Worm (Caenorhabditis elegans) whole organism, young adult: ENCODE measurements around the gene C44C10.7.

Experiments used
- B0035.1 ChIP-seq: sonication (generic microtip); optimal IDR thresholded peaks from 2 replicates; lab custom pipeline; 2016; ENCODE audit warnings: missing genetic modification characterization, mild to moderate bottlenecking, missing compliant biosample characterization, missing genotype, missing genetic modification reagents
- D2030.7 ChIP-seq: fragments of 200-800 bp; sonication (Bioruptor generic); IDR thresholded peaks from 2 replicates; pipeline ENCODE4 v1.3.6; 2022; ENCODE audit warnings: missing genetic modification reagents, missing genetic modification characterization, missing compliant biosample characterization
- F10E7.11 ChIP-seq: sonication (generic microtip); optimal IDR thresholded peaks from 2 replicates; lab custom pipeline; 2017; ENCODE audit warnings: mild to moderate bottlenecking, missing genetic modification characterization, moderate library complexity, missing compliant biosample characterization
- F22D6.2 ChIP-seq: sonication (generic microtip); optimal IDR thresholded peaks from 2 replicates; lab custom pipeline; 2016; ENCODE audit warnings: mild to moderate bottlenecking, missing genetic modification characterization, missing compliant biosample characterization
- F33H1.4 ChIP-seq: fragments of 200-800 bp; sonication (Bioruptor generic); IDR thresholded peaks from 2 replicates; pipeline ENCODE4 v1.3.6; 2022; ENCODE audit warnings: missing genetic modification reagents, missing genetic modification characterization, missing compliant biosample characterization
- F37B4.10 ChIP-seq: fragments of 200-800 bp; sonication (Bioruptor generic); IDR thresholded peaks from 2 replicates; pipeline ENCODE4 v1.3.6; 2022; ENCODE audit warnings: missing genetic modification characterization, missing compliant biosample characterization
- F39B2.1 ChIP-seq: fragments of 200-800 bp; sonication (Bioruptor generic); IDR thresholded peaks from 2 replicates; pipeline ENCODE4 v1.3.6; 2022; ENCODE audit warnings: missing genetic modification reagents, missing genetic modification characterization, missing compliant biosample characterization
- F57C9.4 ChIP-seq: sonication (generic microtip); optimal IDR thresholded peaks from 2 replicates; lab custom pipeline; 2017; ENCODE audit warnings: mild to moderate bottlenecking, missing genetic modification characterization, missing compliant biosample characterization
- Y53G8AR.9 ChIP-seq: fragments of 200-800 bp; sonication (Bioruptor generic); conservative IDR thresholded peaks from 2 replicates; pipeline ENCODE4 v1.3.6; 2022; ENCODE audit warnings: missing genetic modification reagents, missing genetic modification characterization, missing compliant biosample characterization
- Y56A3A.18 ChIP-seq: fragments of 200-800 bp; sonication (Bioruptor generic); IDR thresholded peaks from 2 replicates; pipeline ENCODE4 v1.3.6; 2022; ENCODE audit warnings: missing genetic modification reagents, missing genetic modification characterization, missing compliant biosample characterization
- Y67H2A.10 ChIP-seq: fragments of 200-800 bp; sonication (Bioruptor generic); conservative IDR thresholded peaks from 2 replicates; pipeline ENCODE4 v1.3.6; 2022; ENCODE audit warnings: missing genetic modification reagents, missing genetic modification characterization, missing compliant biosample characterization
- akir-1 ChIP-seq: fragments of 200-800 bp; sonication (Bioruptor generic); optimal IDR thresholded peaks from 2 replicates; lab custom pipeline; 2018; ENCODE audit warnings: mild to moderate bottlenecking, missing genetic modification characterization, moderate library complexity, missing compliant biosample characterization
- ama-1 ChIP-seq, 3 experiments: fragments of 150-350 bp in 1 of 3; sonication (generic microtip) in 2 of 3; optimal IDR thresholded peaks; 2 replicates each; lab custom pipeline; 2014 to 2018; ENCODE audit warnings: missing biosample characterization in 2 of 3, missing genetic modification characterization in 2 of 3, missing genetic modification reagents in 2 of 3
- athp-1 ChIP-seq: sonication (generic microtip); optimal IDR thresholded peaks from 2 replicates; lab custom pipeline; 2017; ENCODE audit warnings: mild to moderate bottlenecking, missing genetic modification characterization, missing compliant biosample characterization
- attf-5 ChIP-seq: fragments of 200-800 bp; sonication (Bioruptor generic); optimal IDR thresholded peaks from 2 replicates; lab custom pipeline; 2018; ENCODE audit warnings: mild to moderate bottlenecking, missing genetic modification characterization, missing compliant biosample characterization
- attf-6 ChIP-seq: fragments of 200-800 bp; sonication (Bioruptor generic); IDR thresholded peaks from 2 replicates; pipeline ENCODE4 v1.3.6; 2022; ENCODE audit warnings: missing genetic modification reagents, missing genetic modification characterization, missing compliant biosample characterization
- ceh-58 ChIP-seq: fragments of 200-800 bp; sonication (Bioruptor generic); IDR thresholded peaks from 2 replicates; pipeline ENCODE4 v1.3.6; 2022; ENCODE audit warnings: missing genetic modification characterization, missing compliant biosample characterization
- dox-1 ChIP-seq: fragments of 200-800 bp; sonication (Bioruptor generic); IDR thresholded peaks from 2 replicates; pipeline ENCODE4 v1.3.6; 2022; ENCODE audit warnings: missing genetic modification reagents, missing genetic modification characterization, missing compliant biosample characterization
- egl-44 ChIP-seq: fragments of 200-800 bp; sonication (Bioruptor generic); IDR thresholded peaks from 2 replicates; pipeline ENCODE4 v1.3.6; 2022; ENCODE audit warnings: missing genetic modification reagents, missing genetic modification characterization, missing compliant biosample characterization
- fkh-3 ChIP-seq: sonication (generic microtip); optimal IDR thresholded peaks from 2 replicates; lab custom pipeline; 2016; ENCODE audit warnings: mild to moderate bottlenecking, missing genetic modification characterization, missing compliant biosample characterization
- hlh-12 ChIP-seq: sonication (generic microtip); optimal IDR thresholded peaks from 2 replicates; lab custom pipeline; 2016; ENCODE audit warnings: missing genetic modification characterization, missing compliant biosample characterization
- hlh-26 ChIP-seq: fragments of 200-800 bp; sonication (Bioruptor generic); conservative IDR thresholded peaks from 2 replicates; pipeline ENCODE4 v1.3.6; 2022; ENCODE audit warnings: missing genetic modification reagents, missing genetic modification characterization, missing compliant biosample characterization
- hmg-20 ChIP-seq: fragments of 200-800 bp; sonication (Bioruptor generic); IDR thresholded peaks from 2 replicates; pipeline ENCODE4 v1.3.6; 2022; ENCODE audit warnings: missing genetic modification reagents, missing genetic modification characterization, missing compliant biosample characterization
- hsf-1 ChIP-seq: fragments of 200-800 bp; sonication (Bioruptor generic); IDR thresholded peaks from 2 replicates; pipeline ENCODE4 v1.3.6; 2022; ENCODE audit warnings: missing genetic modification reagents, missing genetic modification characterization, missing compliant biosample characterization
- let-526 ChIP-seq: fragments of 200-800 bp; sonication (Bioruptor generic); IDR thresholded peaks from 2 replicates; pipeline ENCODE4 v1.3.6; 2022; ENCODE audit warnings: missing genetic modification reagents, missing genetic modification characterization, missing compliant biosample characterization
- lir-1 ChIP-seq: fragments of 200-800 bp; sonication (Bioruptor generic); conservative IDR thresholded peaks from 2 replicates; pipeline ENCODE4 v1.3.6; 2022; ENCODE audit warnings: missing genetic modification reagents, missing genetic modification characterization, missing compliant biosample characterization
- lsl-1 ChIP-seq: fragments of 200-800 bp; sonication (Bioruptor generic); optimal IDR thresholded peaks from 2 replicates; lab custom pipeline; 2018; ENCODE audit warnings: mild to moderate bottlenecking, missing genetic modification characterization, moderate library complexity, missing compliant biosample characterization
- lsy-27 ChIP-seq: sonication (generic microtip); optimal IDR thresholded peaks from 2 replicates; lab custom pipeline; 2017; ENCODE audit warnings: missing genetic modification characterization, mild to moderate bottlenecking, missing compliant biosample characterization, antibody characterized with exemption, missing genotype, borderline replicate concordance; ENCODE audit not compliant: insufficient read depth
- madf-3 ChIP-seq: fragments of 200-800 bp; sonication (Bioruptor generic); IDR thresholded peaks from 2 replicates; pipeline ENCODE4 v1.3.6; 2022; ENCODE audit warnings: missing genetic modification reagents, missing genetic modification characterization, missing compliant biosample characterization
- madf-6 ChIP-seq: fragments of 200-800 bp; sonication (Bioruptor generic); IDR thresholded peaks from 2 replicates; pipeline ENCODE4 v1.3.6; 2022; ENCODE audit warnings: missing genetic modification reagents, missing genetic modification characterization, missing compliant biosample characterization
- madf-8 ChIP-seq: fragments of 200-800 bp; sonication (Bioruptor generic); conservative IDR thresholded peaks from 2 replicates; pipeline ENCODE4 v1.3.6; 2022; ENCODE audit warnings: missing genetic modification reagents, missing genetic modification characterization, missing compliant biosample characterization
- mxl-1 ChIP-seq: sonication (generic microtip); optimal IDR thresholded peaks from 2 replicates; lab custom pipeline; 2016; ENCODE audit warnings: missing genetic modification characterization, missing compliant biosample characterization
- nhr-179 ChIP-seq: sonication (generic microtip); optimal IDR thresholded peaks from 2 replicates; lab custom pipeline; 2016; ENCODE audit warnings: mild to moderate bottlenecking, missing genetic modification characterization, missing compliant biosample characterization
- pha-4 ChIP-seq: fragments of 150-350 bp; sonication (generic microtip); optimal IDR thresholded peaks from 2 replicates; lab custom pipeline; 2014; ENCODE audit warnings: missing biosample characterization, missing genetic modification reagents, missing genetic modification characterization
- rcor-1 ChIP-seq: fragments of 200-800 bp; sonication (Bioruptor generic); IDR thresholded peaks from 2 replicates; pipeline ENCODE4 v1.3.6; 2022; ENCODE audit warnings: missing genetic modification reagents, missing genetic modification characterization, missing compliant biosample characterization
- rec-8 ChIP-seq, 2 experiments: sonication (generic microtip); optimal IDR thresholded peaks; 2 replicates each; lab custom pipeline; 2016; ENCODE audit warnings: mild to moderate bottlenecking in 2 of 2, missing genetic modification characterization in 2 of 2, missing genetic modification reagents in 2 of 2, missing genotype in 2 of 2, missing biosample characterization in 1 of 2, missing compliant biosample characterization in 1 of 2, moderate library complexity in 1 of 2
- snpc-1.3 ChIP-seq: sonication (generic microtip); optimal IDR thresholded peaks from 2 replicates; lab custom pipeline; 2017; ENCODE audit warnings: missing genetic modification characterization, mild to moderate bottlenecking, missing compliant biosample characterization, antibody characterized with exemption, moderate library complexity, missing genotype, missing genetic modification reagents; ENCODE audit not compliant: insufficient read depth
- snpc-4 ChIP-seq, 5 experiments: fragments of 150-350 bp in 1 of 5; sonication (generic microtip) in 4 of 5; optimal IDR thresholded peaks; 2 replicates each; lab custom pipeline; 2014 to 2018; ENCODE audit warnings: missing genetic modification characterization in 5 of 5, missing biosample characterization in 3 of 5, antibody characterized with exemption in 2 of 5, mild to moderate bottlenecking in 2 of 5, missing compliant biosample characterization in 2 of 5, missing genotype in 2 of 5, moderate library complexity in 2 of 5, missing genetic modification reagents in 1 of 5
- unc-130 ChIP-seq: sonication (generic microtip); optimal IDR thresholded peaks from 2 replicates; lab custom pipeline; 2016; ENCODE audit warnings: missing genetic modification reagents, missing genetic modification characterization, missing compliant biosample characterization
- xnd-1 ChIP-seq: sonication (generic microtip); optimal IDR thresholded peaks from 2 replicates; lab custom pipeline; 2016; ENCODE audit warnings: missing genotype, missing genetic modification reagents, missing genetic modification characterization, missing compliant biosample characterization
- zim-3 ChIP-seq: sonication (generic microtip); optimal IDR thresholded peaks from 2 replicates; lab custom pipeline; 2017; ENCODE audit warnings: mild to moderate bottlenecking, missing genetic modification characterization, moderate library complexity, missing compliant biosample characterization
- ztf-25 ChIP-seq: fragments of 200-800 bp; sonication (Bioruptor generic); IDR thresholded peaks from 2 replicates; pipeline ENCODE4 v1.3.6; 2022; ENCODE audit warnings: missing genetic modification reagents, missing genetic modification characterization, missing compliant biosample characterization

The C44C10.7 gene

ce11 chrX:11641562-11641961 lies 46.5 kb downstream of the C44C10.7 start:
- TF ChIP-seq D2030.7 (GFP tag; lab: Robert Waterston, UW): no peak
- TF ChIP-seq ztf-25 (GFP tag; lab: Robert Waterston, UW): no peak
- no peak for TF ChIP-seq athp-1 (tag; lab: Kevin White, UChicago)
- TF ChIP-seq Y53G8AR.9: no peak
- no peak for TF ChIP-seq F33H1.4
- TF ChIP-seq rcor-1 (GFP tag; lab: Robert Waterston, UW): no peak
- TF ChIP-seq mxl-1 (tag; lab: Kevin White, UChicago): no peak
- TF ChIP-seq madf-8 (GFP tag; lab: Robert Waterston, UW): no peak
- no peak for TF ChIP-seq snpc-1.3
- no peak for TF ChIP-seq madf-6
- TF ChIP-seq zim-3: no peak
- TF ChIP-seq hsf-1 (GFP tag; lab: Robert Waterston, UW): no peak
- TF ChIP-seq, all 124 proteins: peak for 0

DNA sequence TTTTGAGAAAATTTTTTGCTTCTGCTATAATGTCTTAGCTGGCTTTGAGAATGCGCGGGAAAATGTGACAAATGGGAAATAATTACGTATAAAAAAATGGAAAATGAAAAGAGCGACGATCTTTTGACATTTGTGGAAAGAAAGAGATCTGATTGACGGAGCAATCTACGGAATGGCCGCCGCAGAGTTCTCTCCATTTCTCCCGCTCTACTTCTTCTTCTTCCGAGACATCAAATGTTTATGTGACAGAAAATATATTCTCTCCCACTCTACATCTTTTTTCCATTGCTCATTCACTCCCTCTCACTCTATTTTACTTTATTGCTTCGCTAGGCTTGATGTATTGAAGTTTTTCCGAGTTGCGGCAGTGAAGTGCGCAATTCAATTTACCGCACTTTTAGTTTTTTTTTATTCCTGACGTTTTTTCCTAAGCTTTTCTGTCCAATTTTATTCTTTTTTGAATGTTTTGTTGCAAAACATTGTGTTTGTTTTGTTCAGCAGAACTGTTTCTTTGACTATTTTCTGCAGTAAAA lies 47.5 kb downstream of the C44C10.7 start:
- no peak for TF ChIP-seq unc-130 (GFP tag; lab: Kevin White, UChicago)
- TF ChIP-seq xnd-1: no peak
- no peak for TF ChIP-seq madf-6
- no peak for TF ChIP-seq dox-1 (GFP tag; lab: Robert Waterston, UW)
- TF ChIP-seq snpc-4 (GFP tag; optimal IDR thresholded peaks at IDR 0.05; lab: Kevin White, UChicago): no peak
- no peak for TF ChIP-seq snpc-4 (tag; optimal IDR thresholded peaks at IDR 0.05; lab: Kevin White, UChicago)
- no peak for TF ChIP-seq lsy-27 (tag; lab: Kevin White, UChicago)

- TF ChIP-seq let-526 (GFP tag; lab: Robert Waterston, UW) (no peak), attf-5 (GFP tag; lab: Kevin White, UChicago) (no peak), ama-1 (optimal IDR thresholded peaks at IDR 0.05; lab: Kevin White, UChicago) (no peak), ama-1 (GFP tag; optimal IDR thresholded peaks at IDR 0.05; lab: Kevin White, UChicago) (no peak), hmg-20 (GFP tag; lab: Robert Waterston, UW) (no peak), akir-1 (GFP tag; lab: Kevin White, UChicago) (no peak), egl-44 (no peak), ceh-58 (GFP tag; lab: Robert Waterston, UW) (no peak), hlh-26 (GFP tag; lab: Robert Waterston, UW) (no peak), pha-4 (tag; lab: Kevin White, UChicago) (no peak), Y56A3A.18 (GFP tag; lab: Robert Waterston, UW) (no peak), madf-3 (GFP tag; lab: Robert Waterston, UW) (no peak), snpc-4 (GFP tag; optimal IDR thresholded peaks at IDR 0.05; lab: Kevin White, UChicago) (no peak), snpc-4 (tag; optimal IDR thresholded peaks at IDR 0.05; lab: Kevin White, UChicago) (no peak), lir-1 (no peak), F37B4.10 (GFP tag; lab: Robert Waterston, UW) (no peak), attf-6 (no peak), F22D6.2 (tag; lab: Kevin White, UChicago) (no peak), lsl-1 (GFP tag; lab: Kevin White, UChicago) (no peak)
Observed at ce11 chrX:11638987-11639386, 49.1 kb downstream of the C44C10.7 start.

ce11 chrX:11637721-11638120 lies 50.3 kb downstream of the C44C10.7 start:
- TF ChIP-seq lsl-1 (GFP tag; lab: Kevin White, UChicago): no peak
- no peak for TF ChIP-seq nhr-179 (tag; lab: Kevin White, UChicago)
- no peak for TF ChIP-seq rec-8 (tag; optimal IDR thresholded peaks at IDR 0.05; lab: Kevin White, UChicago)
- TF ChIP-seq F10E7.11 (tag; lab: Kevin White, UChicago): no peak
- TF ChIP-seq Y67H2A.10 (GFP tag; lab: Robert Waterston, UW): no peak
- no peak for TF ChIP-seq F57C9.4 (tag; lab: Kevin White, UChicago)
- TF ChIP-seq let-526 (GFP tag; lab: Robert Waterston, UW): no peak
- TF ChIP-seq F39B2.1: no peak
- TF ChIP-seq fkh-3: no peak
- no peak for TF ChIP-seq Y56A3A.18 (GFP tag; lab: Robert Waterston, UW)
- no peak for TF ChIP-seq B0035.1 (tag; lab: Kevin White, UChicago)
- no peak for TF ChIP-seq hlh-12 (tag; lab: Kevin White, UChicago)
